Fruit fly (Drosophila melanogaster): ENCODE results near the gene CG12817.

Gene CG12817

DNA sequence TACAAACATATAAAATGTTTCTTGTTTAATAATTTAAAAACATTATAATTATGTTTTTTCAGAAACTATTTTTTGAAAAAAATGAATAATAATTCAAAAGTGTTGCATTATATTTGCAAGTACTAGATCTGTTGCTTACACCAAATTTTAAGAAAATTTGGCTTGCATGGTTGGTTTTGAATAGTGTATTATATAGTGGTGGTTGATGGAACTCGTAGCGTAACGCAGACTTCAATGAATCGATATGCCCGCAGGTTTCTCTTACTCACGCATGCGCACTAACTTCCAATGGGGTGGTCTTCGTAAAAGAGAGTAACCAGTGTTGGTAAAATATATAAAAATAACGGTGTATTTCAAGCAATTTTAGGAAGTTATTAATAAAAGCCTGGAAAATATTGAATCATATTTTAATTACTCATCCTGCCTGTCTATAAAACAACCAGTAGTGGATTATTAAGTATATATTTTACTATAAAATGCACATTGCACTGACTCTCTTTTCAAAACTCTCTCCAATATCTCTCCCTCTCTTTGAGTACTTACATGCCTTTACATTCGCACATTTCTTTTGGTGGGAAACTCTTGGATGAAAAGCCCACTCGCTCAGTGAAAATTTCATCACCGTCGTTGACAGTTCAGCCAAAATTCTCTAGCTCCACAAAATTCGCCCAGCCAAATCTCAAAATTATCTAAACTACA is 34.3 kb downstream of the CG12817 start, which contains the start of gene Syn (continued):
- TF ChIP-seq pho (GFP tag; optimal IDR thresholded peaks at IDR 0.05) (no peak), pan (optimal IDR thresholded peaks at IDR 0.05) (no peak), pan (GFP tag; optimal IDR thresholded peaks at IDR 0.05 in 1 of 2, IDR thresholded peaks at IDR 0.05 in 1 of 2) (no peak), fu2 (GFP tag; optimal IDR thresholded peaks at IDR 0.05) (no peak), kni (GFP tag; optimal IDR thresholded peaks at IDR 0.05) (no peak), vvl (GFP tag; IDR thresholded peaks at IDR 0.05) (0 out of 2 replicates have a peak, but pooled peaks have one; percentile 19), row (GFP tag; IDR thresholded peaks at IDR 0.05) (peak; percentile 63), Dll (GFP tag; IDR thresholded peaks at IDR 0.05; ENCODE audit: partially characterized antibody) (no peak), CG11398 (GFP tag; optimal IDR thresholded peaks at IDR 0.05) (no peak), corto (GFP tag; optimal IDR thresholded peaks at IDR 0.05) (no peak), chinmo (GFP tag; IDR thresholded peaks at IDR 0.05; ENCODE audit: partially characterized antibody) (no peak), Optix (GFP tag; IDR thresholded peaks at IDR 0.05) (no peak), trh (GFP tag; optimal IDR thresholded peaks at IDR 0.05) (no peak), CG12769 (tag; optimal IDR thresholded peaks at IDR 0.05) (no peak), Fer2 (tag; optimal IDR thresholded peaks at IDR 0.05) (no peak), CG15269 (tag; optimal IDR thresholded peaks at IDR 0.05) (peak; percentile 29), phol (tag; optimal IDR thresholded peaks at IDR 0.05) (no peak), CG4404 (GFP tag; IDR thresholded peaks at IDR 0.05) (no peak), CG11247 (GFP tag; IDR thresholded peaks at IDR 0.05) (no peak), gfzf (GFP tag; optimal IDR thresholded peaks at IDR 0.05) (no peak), CG42726 (GFP tag; IDR thresholded peaks at IDR 0.05; ENCODE audit: partially characterized antibody) (no peak), tin (GFP tag; optimal IDR thresholded peaks at IDR 0.05) (no peak), Doc3 (GFP tag; IDR thresholded peaks at IDR 0.05; ENCODE audit: partially characterized antibody) (no peak), CG9609 (GFP tag; optimal IDR thresholded peaks at IDR 0.05) (no peak), crol (GFP tag; IDR thresholded peaks at IDR 0.05) (no peak), vnd (GFP tag; IDR thresholded peaks at IDR 0.05; ENCODE audit: partially characterized antibody) (no peak), sd (tag; optimal IDR thresholded peaks at IDR 0.05) (no peak), CG3281 (GFP tag; optimal IDR thresholded peaks at IDR 0.05) (no peak), ci (GFP tag; IDR thresholded peaks at IDR 0.05) (no peak), CG17186 (GFP tag; optimal IDR thresholded peaks at IDR 0.05) (no peak), CoRest (tag; optimal IDR thresholded peaks at IDR 0.05) (peak; percentile 25), dimm (GFP tag; IDR thresholded peaks at IDR 0.05) (no peak), CG9215 (GFP tag; IDR thresholded peaks at IDR 0.05) (no peak), CG10979 (tag; optimal IDR thresholded peaks at IDR 0.05) (no peak), otp (GFP tag; IDR thresholded peaks at IDR 0.05) (no peak), Ada2b (GFP tag; IDR thresholded peaks at IDR 0.05) (no peak), zfh1 (GFP tag; IDR thresholded peaks at IDR 0.05) (no peak), CG14860 (GFP tag; IDR thresholded peaks at IDR 0.05; ENCODE audit: partially characterized antibody) (no peak), bowl (GFP tag; IDR thresholded peaks at IDR 0.05) (no peak), Neu2 (GFP tag; optimal IDR thresholded peaks at IDR 0.05; ENCODE audit: borderline replicate concordance) (no peak), knrl (GFP tag; IDR thresholded peaks at IDR 0.05; ENCODE audit: partially characterized antibody) (no peak), wek (GFP tag; optimal IDR thresholded peaks at IDR 0.05) (no peak), Doc2 (GFP tag; IDR thresholded peaks at IDR 0.05) (no peak), NFAT (GFP tag; IDR thresholded peaks at IDR 0.05) (no peak), CG31365 (tag; optimal IDR thresholded peaks at IDR 0.05) (no peak), Atf3 (GFP tag; optimal IDR thresholded peaks at IDR 0.05) (no peak), aop (GFP tag; IDR thresholded peaks at IDR 0.05) (no peak), mirr (GFP tag; optimal IDR thresholded peaks at IDR 0.05) (no peak), bigmax (GFP tag; optimal IDR thresholded peaks at IDR 0.05) (no peak), Opbp (GFP tag; IDR thresholded peaks at IDR 0.05; ENCODE audit: partially characterized antibody) (no peak)
